Fruit fly (Drosophila melanogaster): ENCODE measurements around the gene Svip.
A peak's percentile ranks its signal among the peaks of the same experiment; 100 is the strongest.

Gene Svip

dm6 chr3L:9357830-9358712 lies 728 bp upstream of the Svip start (continued):
- TF ChIP-seq HmgZ (tag; optimal IDR thresholded peaks at IDR 0.05) (peak; percentile 15), Mes4 (GFP tag; optimal IDR thresholded peaks at IDR 0.05) (no peak), Eip74EF (GFP tag; optimal IDR thresholded peaks at IDR 0.05) (no peak), CG17912 (GFP tag; optimal IDR thresholded peaks at IDR 0.05) (no peak), dpn (GFP tag; optimal IDR thresholded peaks at IDR 0.05) (no peak), Hsf (GFP tag; optimal IDR thresholded peaks at IDR 0.05) (no peak), CG4730 (GFP tag; IDR thresholded peaks at IDR 0.05) (no peak), CG33557 (GFP tag; optimal IDR thresholded peaks at IDR 0.05) (no peak), bowl (GFP tag; IDR thresholded peaks at IDR 0.05) (no peak), Adf1 (GFP tag; IDR thresholded peaks at IDR 0.05) (peak; percentile 92), dimm (GFP tag; IDR thresholded peaks at IDR 0.05) (no peak), ken (GFP tag; IDR thresholded peaks at IDR 0.05) (no peak), klu (GFP tag; IDR thresholded peaks at IDR 0.05) (no peak), vfl (GFP tag; optimal IDR thresholded peaks at IDR 0.05) (no peak), CG10274 (GFP tag; optimal IDR thresholded peaks at IDR 0.05) (no peak), E2f2 (GFP tag; IDR thresholded peaks at IDR 0.05) (no peak), unc-4 (GFP tag; IDR thresholded peaks at IDR 0.05; ENCODE audit: partially characterized antibody) (no peak), Ets97D (GFP tag; optimal IDR thresholded peaks at IDR 0.05) (no peak), Deaf1 (tag; optimal IDR thresholded peaks at IDR 0.05) (no peak), bcd (GFP tag; optimal IDR thresholded peaks at IDR 0.05) (no peak), CG3847 (GFP tag; IDR thresholded peaks at IDR 0.05) (no peak), CG11695 (GFP tag; IDR thresholded peaks at IDR 0.05) (no peak), ara (GFP tag; IDR thresholded peaks at IDR 0.05) (no peak), Jarid2 (GFP tag; optimal IDR thresholded peaks at IDR 0.05) (no peak), CG3726 (GFP tag; IDR thresholded peaks at IDR 0.05) (no peak), zen2 (GFP tag; IDR thresholded peaks at IDR 0.05; ENCODE audit: partially characterized antibody) (no peak), Dip3 (GFP tag; optimal IDR thresholded peaks at IDR 0.05) (no peak), CG12659 (GFP tag; optimal IDR thresholded peaks at IDR 0.05) (no peak), CG11504 (tag; optimal IDR thresholded peaks at IDR 0.05) (no peak), Trl (optimal IDR thresholded peaks at IDR 0.05) (peak in 1 of 2 experiments; percentile 25), Trl (GFP tag; optimal IDR thresholded peaks at IDR 0.05) (no peak), CG10565 (GFP tag; optimal IDR thresholded peaks at IDR 0.05) (no peak), CG1529 (GFP tag; optimal IDR thresholded peaks at IDR 0.05) (no peak), CG7357 (GFP tag; IDR thresholded peaks at IDR 0.05) (no peak), hth (optimal IDR thresholded peaks at IDR 0.05) (no peak), CG10462 (GFP tag; optimal IDR thresholded peaks at IDR 0.05) (no peak), gro (GFP tag; optimal IDR thresholded peaks at IDR 0.05) (no peak), Fer1 (GFP tag; optimal IDR thresholded peaks at IDR 0.05) (no peak), eyg (GFP tag; optimal IDR thresholded peaks at IDR 0.05) (no peak), Drgx (GFP tag; IDR thresholded peaks at IDR 0.05) (peak; percentile 44; the same call in 1 of the 2 replicates), CG11085 (GFP tag; IDR thresholded peaks at IDR 0.05) (no peak), CG13287 (GFP tag; IDR thresholded peaks at IDR 0.05; ENCODE audit: partially characterized antibody) (no peak), CG17802 (tag; optimal IDR thresholded peaks at IDR 0.05) (no peak), Meics (GFP tag; optimal IDR thresholded peaks at IDR 0.05) (no peak), CG9609 (GFP tag; optimal IDR thresholded peaks at IDR 0.05) (no peak), seq (GFP tag; IDR thresholded peaks at IDR 0.05) (no peak), lbe (GFP tag; optimal IDR thresholded peaks at IDR 0.05) (peak; percentile 23), CG4707 (GFP tag; optimal IDR thresholded peaks at IDR 0.05) (no peak), CG3838 (GFP tag; optimal IDR thresholded peaks at IDR 0.05) (no peak), CG12744 (GFP tag; optimal IDR thresholded peaks at IDR 0.05) (no peak), CG7963 (GFP tag; IDR thresholded peaks at IDR 0.05; ENCODE audit: partially characterized antibody) (no peak)
